Fruit fly (Drosophila melanogaster): ENCODE results near the gene mei-P26.

DNA sequence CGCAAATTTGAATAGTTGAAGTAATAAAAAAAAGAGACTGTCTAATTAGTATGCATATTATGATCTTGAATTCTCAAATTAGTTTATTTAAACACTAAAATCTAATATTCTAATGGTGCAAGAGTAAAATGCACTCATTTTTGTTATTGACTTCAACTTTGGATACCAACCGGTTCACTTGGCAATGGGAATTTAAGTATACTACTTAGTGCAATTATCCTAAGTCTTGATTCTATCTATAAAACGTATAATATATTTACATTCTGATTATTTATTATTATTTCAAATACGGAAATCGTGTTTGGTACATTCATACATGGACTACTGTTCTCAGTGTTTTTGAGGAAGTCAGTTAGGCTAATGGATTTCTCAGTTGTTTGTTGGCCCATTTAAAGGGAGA is 63.8 kb downstream of the mei-P26 start, which contains the start of gene Gr8a:
- TF ChIP-seq usp (GFP tag; optimal IDR thresholded peaks at IDR 0.05) (no peak), psq (optimal IDR thresholded peaks at IDR 0.05) (no peak), Dll (optimal IDR thresholded peaks at IDR 0.05) (no peak)
